Worm (Caenorhabditis elegans): ENCODE data around the gene C54E4.1.

C54E4.1 gene

ce11 chrIV:2177545-2177944, 2.2 kb downstream of the C54E4.1 start, which contains the start of gene hrpu-2:
Gene hrpu-2, plus strand, starts transcription at chrIV:2177896.
- TF ChIP-seq skn-1 (tag; optimal IDR thresholded peaks at IDR 0.05) (no peak), sem-4 (tag; optimal IDR thresholded peaks at IDR 0.05) (peak; percentile 62), gmeb-1 (tag; optimal IDR thresholded peaks at IDR 0.05) (peak; percentile 98), fos-1 (tag; optimal IDR thresholded peaks at IDR 0.05) (peak; percentile 39), lsy-2 (tag; optimal IDR thresholded peaks at IDR 0.05) (peak; percentile 89 to 92), peb-1 (tag; optimal IDR thresholded peaks at IDR 0.05) (no peak), unc-62 (GFP tag; optimal IDR thresholded peaks at IDR 0.05) (no peak), nhr-21 (tag; optimal IDR thresholded peaks at IDR 0.05) (peak; percentile 71), elt-1 (tag; optimal IDR thresholded peaks at IDR 0.05) (no peak), nhr-12 (tag; optimal IDR thresholded peaks at IDR 0.05) (no peak), ztf-4 (tag; optimal IDR thresholded peaks at IDR 0.05) (peak; percentile 28), F13H6.1 (tag; optimal IDR thresholded peaks at IDR 0.05) (peak; percentile 72), nhr-237 (tag; optimal IDR thresholded peaks at IDR 0.05) (no peak), nhr-25 (tag; optimal IDR thresholded peaks at IDR 0.05) (peak; percentile 78), elt-3 (tag; optimal IDR thresholded peaks at IDR 0.05) (no peak), ztf-11 (tag; optimal IDR thresholded peaks at IDR 0.05) (no peak), ceh-16 (tag; optimal IDR thresholded peaks at IDR 0.05) (no peak), snpc-4 (tag; optimal IDR thresholded peaks at IDR 0.05) (peak; percentile 46), crh-2 (tag; optimal IDR thresholded peaks at IDR 0.05) (peak; percentile 90), nhr-77 (tag; optimal IDR thresholded peaks at IDR 0.05) (no peak), nhr-10 (tag; optimal IDR thresholded peaks at IDR 0.05) (no peak), unc-39 (tag; optimal IDR thresholded peaks at IDR 0.05) (no peak), nhr-129 (tag; optimal IDR thresholded peaks at IDR 0.05) (peak; percentile 40), Y55F3AM.14 (GFP tag; optimal IDR thresholded peaks at IDR 0.05) (no peak), nhr-23 (tag; optimal IDR thresholded peaks at IDR 0.05) (no peak), C34F6.9 (tag; optimal IDR thresholded peaks at IDR 0.05) (peak; percentile 88), ceh-82 (tag; optimal IDR thresholded peaks at IDR 0.05) (peak; percentile 41), nhr-6 (tag; optimal IDR thresholded peaks at IDR 0.05) (peak; percentile 64), nhr-11 (tag; optimal IDR thresholded peaks at IDR 0.05) (no peak), sma-9 (GFP tag; optimal IDR thresholded peaks at IDR 0.05) (peak; percentile 85), sma-9 (tag; optimal IDR thresholded peaks at IDR 0.05) (no peak), mdl-1 (tag; optimal IDR thresholded peaks at IDR 0.05) (peak in 1 of 2 experiments; percentile 45), zag-1 (tag; optimal IDR thresholded peaks at IDR 0.05) (no peak), lin-11 (tag; optimal IDR thresholded peaks at IDR 0.05) (peak; percentile 63), blmp-1 (tag; optimal IDR thresholded peaks at IDR 0.05; ENCODE audit: insufficient read depth) (peak; percentile 53), mbf-1 (tag; optimal IDR thresholded peaks at IDR 0.05) (no peak), aly-2 (tag; optimal IDR thresholded peaks at IDR 0.05) (no peak), lin-39 (tag; optimal IDR thresholded peaks at IDR 0.05) (no peak), egl-27 (tag; optimal IDR thresholded peaks at IDR 0.05) (peak; percentile 73), unc-55 (GFP tag; optimal IDR thresholded peaks at IDR 0.05) (peak; percentile 92), ama-1 (optimal IDR thresholded peaks at IDR 0.05) (no peak), alr-1 (tag; optimal IDR thresholded peaks at IDR 0.05) (no peak), mab-5 (tag; optimal IDR thresholded peaks at IDR 0.05) (peak; percentile 89), sma-3 (GFP tag; optimal IDR thresholded peaks at IDR 0.05) (peak; percentile 78), R02D3.7 (tag; optimal IDR thresholded peaks at IDR 0.05) (peak; percentile 51), ztf-1 (GFP tag; conservative IDR thresholded peaks at IDR 0.05) (no peak), dmd-4 (tag; optimal IDR thresholded peaks at IDR 0.05) (no peak), ZK546.5 (tag; optimal IDR thresholded peaks at IDR 0.05) (no peak), lin-13 (GFP tag; optimal IDR thresholded peaks at IDR 0.05) (peak; percentile 92)
